Worm (Caenorhabditis elegans) whole organism, L4 larva: ENCODE results near the gene R04E5.7.

Experiments used
- D1046.2 ChIP-seq: fragments of 200-800 bp; sonication (Bioruptor generic); IDR thresholded peaks from 2 replicates; pipeline ENCODE4 v1.3.6; 2022; ENCODE audit warnings: missing genetic modification characterization, missing compliant biosample characterization
- F37D6.2 ChIP-seq: sonication (generic microtip); optimal IDR thresholded peaks from 2 replicates; lab custom pipeline; 2016; ENCODE audit warnings: mild to moderate bottlenecking, missing genetic modification characterization, missing compliant biosample characterization
- R02D3.7 ChIP-seq: fragments of 150-350 bp; sonication (generic microtip); optimal IDR thresholded peaks from 3 replicates; lab custom pipeline; 2014; ENCODE audit warnings: missing biosample characterization, missing genetic modification characterization
- Y105C5A.15 ChIP-seq: fragments of 200-800 bp; sonication (Bioruptor generic); IDR thresholded peaks from 2 replicates; pipeline ENCODE4 v1.3.6; 2022; ENCODE audit warnings: missing genetic modification characterization, missing compliant biosample characterization
- Y75B8A.6 ChIP-seq: fragments of 200-800 bp; sonication (Bioruptor generic); IDR thresholded peaks from 2 replicates; pipeline ENCODE4 v1.3.6; 2022; ENCODE audit warnings: missing genetic modification reagents, missing genetic modification characterization, missing compliant biosample characterization
- ZK337.2 ChIP-seq: fragments of 200-800 bp; sonication (Bioruptor generic); IDR thresholded peaks from 2 replicates; pipeline ENCODE4 v1.3.6; 2022; ENCODE audit warnings: missing genetic modification reagents, missing genetic modification characterization, missing compliant biosample characterization
- ZK546.5 ChIP-seq, 2 experiments: sonication (generic microtip); optimal IDR thresholded peaks; 2 replicates each; lab custom pipeline; 2017; ENCODE audit warnings: missing biosample characterization in 2 of 2, missing genetic modification characterization in 2 of 2
- aha-1 ChIP-seq: fragments of 150-350 bp; peaks from one replicate; lab custom pipeline; 2014; ENCODE audit warnings: missing biosample characterization, missing genetic modification characterization
- arid-1 ChIP-seq: fragments of 200-800 bp; sonication (Bioruptor generic); conservative IDR thresholded peaks from 2 replicates; pipeline ENCODE4 v1.3.6; 2022; ENCODE audit warnings: missing genetic modification reagents, missing genetic modification characterization, missing compliant biosample characterization
- ceh-44 ChIP-seq: fragments of 200-800 bp; sonication (Bioruptor generic); IDR thresholded peaks from 2 replicates; pipeline ENCODE4 v1.3.6; 2022; ENCODE audit warnings: missing genetic modification reagents, missing genetic modification characterization, missing compliant biosample characterization
- ceh-62 ChIP-seq: sonication (generic microtip); optimal IDR thresholded peaks from 2 replicates; lab custom pipeline; 2017; ENCODE audit warnings: missing biosample characterization, missing genetic modification characterization
- ceh-82 ChIP-seq: sonication (generic microtip); optimal IDR thresholded peaks from 2 replicates; lab custom pipeline; 2017; ENCODE audit warnings: missing biosample characterization, missing genetic modification characterization
- daf-16 ChIP-seq, 3 experiments: sonication (generic microtip); optimal IDR thresholded peaks; 2 replicates each; lab custom pipeline; 2016 to 2017; ENCODE audit warnings: missing genetic modification characterization in 3 of 3, missing genetic modification reagents in 3 of 3, mild to moderate bottlenecking in 2 of 3, missing compliant biosample characterization in 2 of 3, missing biosample characterization in 1 of 3, moderate library complexity in 1 of 3
- dmd-6 ChIP-seq: fragments of 200-800 bp; sonication (Bioruptor generic); IDR thresholded peaks from 2 replicates; pipeline ENCODE4 v1.3.6; 2022; ENCODE audit warnings: missing genetic modification reagents, missing genetic modification characterization, missing compliant biosample characterization
- dmd-8 ChIP-seq: fragments of 200-800 bp; sonication (Bioruptor generic); IDR thresholded peaks from 2 replicates; pipeline ENCODE4 v1.3.6; 2022; ENCODE audit warnings: missing genetic modification characterization, missing compliant biosample characterization
- dpl-1 ChIP-seq: fragments of 150-350 bp; optimal IDR thresholded peaks from 2 replicates; lab custom pipeline; 2014; ENCODE audit warnings: missing biosample characterization, missing genetic modification reagents, missing genetic modification characterization
- dve-1 ChIP-seq: sonication (generic microtip); optimal IDR thresholded peaks from 2 replicates; lab custom pipeline; 2017; ENCODE audit warnings: antibody characterized with exemption, mild to moderate bottlenecking, missing genetic modification characterization, missing compliant biosample characterization; ENCODE audit not compliant: insufficient read depth
- egl-43 ChIP-seq: fragments of 200-800 bp; sonication (Bioruptor generic); IDR thresholded peaks from 2 replicates; pipeline ENCODE4 v1.3.6; 2022; ENCODE audit warnings: missing genetic modification reagents, missing genetic modification characterization, missing compliant biosample characterization
- fkh-10 ChIP-seq: fragments of 150-350 bp; optimal IDR thresholded peaks from 2 replicates; lab custom pipeline; 2014; ENCODE audit warnings: missing biosample characterization, missing genetic modification reagents, missing genetic modification characterization
- fos-1 ChIP-seq: fragments of 150-350 bp; optimal IDR thresholded peaks from 2 replicates; lab custom pipeline; 2014; ENCODE audit warnings: missing biosample characterization, missing genetic modification characterization
- hlh-11 ChIP-seq: fragments of 200-800 bp; sonication (Bioruptor generic); optimal IDR thresholded peaks from 2 replicates; lab custom pipeline; 2018; ENCODE audit warnings: mild to moderate bottlenecking, missing genetic modification characterization, missing compliant biosample characterization
- jun-1 ChIP-seq: fragments of 150-350 bp; optimal IDR thresholded peaks from 2 replicates; lab custom pipeline; 2014; ENCODE audit warnings: missing biosample characterization, missing genetic modification reagents, missing genetic modification characterization
- lin-13 ChIP-seq: fragments of 150-350 bp; optimal IDR thresholded peaks from 2 replicates; lab custom pipeline; 2014; ENCODE audit warnings: missing biosample characterization, missing genetic modification reagents, missing genetic modification characterization
- mep-1 ChIP-seq: fragments of 150-350 bp; sonication (generic microtip); optimal IDR thresholded peaks from 3 replicates; lab custom pipeline; 2014; ENCODE audit warnings: missing biosample characterization, missing genetic modification characterization
- mxl-3 ChIP-seq: fragments of 200-800 bp; sonication (Bioruptor generic); optimal IDR thresholded peaks from 2 replicates; lab custom pipeline; 2018; ENCODE audit warnings: mild to moderate bottlenecking, missing genetic modification characterization, missing compliant biosample characterization
- nhr-10 ChIP-seq: fragments of 150-350 bp; optimal IDR thresholded peaks from 2 replicates; lab custom pipeline; 2014; ENCODE audit warnings: missing biosample characterization, missing genetic modification characterization
- nhr-237 ChIP-seq: sonication (generic microtip); optimal IDR thresholded peaks from 2 replicates; lab custom pipeline; 2017; ENCODE audit warnings: missing biosample characterization, missing genetic modification characterization
- nhr-48 ChIP-seq: sonication (generic microtip); optimal IDR thresholded peaks from 2 replicates; lab custom pipeline; 2016; ENCODE audit warnings: mild to moderate bottlenecking, missing genetic modification characterization, missing compliant biosample characterization
- nhr-6 ChIP-seq: fragments of 150-350 bp; optimal IDR thresholded peaks from 2 replicates; lab custom pipeline; 2014; ENCODE audit warnings: missing biosample characterization, missing genetic modification characterization
- pqm-1 ChIP-seq: sonication (generic microtip); optimal IDR thresholded peaks from 2 replicates; lab custom pipeline; 2017; ENCODE audit warnings: missing biosample characterization, missing genetic modification characterization
- saeg-2 ChIP-seq: fragments of 200-800 bp; sonication (Bioruptor generic); IDR thresholded peaks from 2 replicates; pipeline ENCODE4 v1.3.6; 2022; ENCODE audit warnings: missing genetic modification reagents, missing genetic modification characterization, missing compliant biosample characterization
- sdz-12 ChIP-seq: fragments of 200-800 bp; sonication (Bioruptor generic); optimal IDR thresholded peaks from 2 replicates; lab custom pipeline; 2018; ENCODE audit warnings: mild to moderate bottlenecking, missing genetic modification characterization, missing compliant biosample characterization
- set-16 ChIP-seq: fragments of 200-800 bp; sonication (Bioruptor generic); IDR thresholded peaks from 2 replicates; pipeline ENCODE4 v1.3.6; 2022; ENCODE audit warnings: missing genetic modification reagents, missing genetic modification characterization, missing compliant biosample characterization
- spr-3 ChIP-seq: fragments of 200-800 bp; sonication (Bioruptor generic); optimal IDR thresholded peaks from 2 replicates; lab custom pipeline; 2018; ENCODE audit warnings: mild to moderate bottlenecking, missing genetic modification characterization, missing compliant biosample characterization
- tag-97 ChIP-seq: fragments of 200-800 bp; sonication (Bioruptor generic); IDR thresholded peaks from 2 replicates; pipeline ENCODE4 v1.3.6; 2022; ENCODE audit warnings: missing genetic modification characterization, missing compliant biosample characterization
- tra-1 ChIP-seq: fragments of 200-800 bp; sonication (Bioruptor generic); IDR thresholded peaks from 2 replicates; pipeline ENCODE4 v1.3.6; 2022; ENCODE audit warnings: missing genetic modification reagents, missing genetic modification characterization, missing compliant biosample characterization
- unc-130 ChIP-seq: sonication (generic microtip); optimal IDR thresholded peaks from 2 replicates; lab custom pipeline; 2016; ENCODE audit warnings: missing genetic modification reagents, missing genetic modification characterization, missing compliant biosample characterization
- unc-62 ChIP-seq, 3 experiments: fragments of 150-350 bp in 1 of 3; sonication (generic microtip); optimal IDR thresholded peaks in 2 of 3; peaks in 1 of 3; 1 replicate in 1 of 3; 2 replicates in 2 of 3; lab custom pipeline; 2014 to 2017; ENCODE audit warnings: missing biosample characterization in 3 of 3, missing genetic modification characterization in 3 of 3, missing genetic modification reagents in 3 of 3, missing genotype in 1 of 3
- vab-7 ChIP-seq: fragments of 200-800 bp; sonication (Bioruptor generic); IDR thresholded peaks from 2 replicates; pipeline ENCODE4 v1.3.6; 2022; ENCODE audit warnings: missing genetic modification reagents, missing genetic modification characterization, missing compliant biosample characterization
- zfp-2 ChIP-seq: sonication (generic microtip); optimal IDR thresholded peaks from 2 replicates; lab custom pipeline; 2016; ENCODE audit warnings: mild to moderate bottlenecking, missing genetic modification characterization, missing compliant biosample characterization
- zip-11 ChIP-seq: fragments of 200-800 bp; sonication (Bioruptor generic); IDR thresholded peaks from 2 replicates; pipeline ENCODE4 v1.3.6; 2022; ENCODE audit warnings: missing genetic modification characterization, missing compliant biosample characterization
- zip-2 ChIP-seq: fragments of 150-350 bp; optimal IDR thresholded peaks from 2 replicates; lab custom pipeline; 2014; ENCODE audit warnings: missing biosample characterization, missing genetic modification characterization
- ztf-11 ChIP-seq: fragments of 150-350 bp; optimal IDR thresholded peaks from 2 replicates; lab custom pipeline; 2014; ENCODE audit warnings: missing biosample characterization, missing genetic modification characterization
- ztf-7 ChIP-seq: fragments of 150-350 bp; optimal IDR thresholded peaks from 2 replicates; lab custom pipeline; 2014; ENCODE audit warnings: missing biosample characterization, missing genetic modification characterization

Gene R04E5.7

DNA sequence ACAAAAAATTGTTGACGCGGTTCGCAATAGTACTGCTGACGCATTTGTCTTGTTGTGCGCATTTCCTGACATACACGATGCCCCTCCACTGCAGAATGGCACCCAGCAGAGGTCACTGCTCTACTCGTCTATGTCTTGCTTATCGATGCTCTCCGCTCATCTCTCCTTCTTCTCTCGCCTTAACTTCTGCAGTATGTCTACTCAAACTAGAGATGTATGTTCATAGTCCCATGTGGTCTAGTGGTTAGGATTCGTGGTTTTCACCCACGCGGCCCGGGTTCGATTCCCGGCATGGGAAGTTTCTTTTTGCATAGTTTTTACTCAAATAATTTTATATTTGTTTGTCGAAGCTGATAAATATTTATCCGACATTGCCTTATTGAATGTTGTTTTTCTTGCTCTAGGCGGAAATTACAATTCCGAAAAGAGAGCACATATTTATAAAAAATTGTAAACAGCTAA, 38.9 kb upstream of the R04E5.7 start, which contains the start of gene C28G1.2 (continued):
- peak; percentile 99 for TF ChIP-seq egl-43 (GFP tag; lab: Robert Waterston, UW)
- TF ChIP-seq dve-1 (tag; lab: Kevin White, UChicago): peak; percentile 95
- peak; percentile 94 for TF ChIP-seq ceh-44 (GFP tag; lab: Robert Waterston, UW)
- TF ChIP-seq Y75B8A.6 (GFP tag; lab: Robert Waterston, UW): peak; percentile 95; the same call in 1 of the 2 replicates
- no peak for TF ChIP-seq tag-97
- TF ChIP-seq ceh-62 (tag; lab: Kevin White, UChicago): no peak
- TF ChIP-seq spr-3: peak; percentile 87
- peak; percentile 89 for TF ChIP-seq Y105C5A.15 (GFP tag; lab: Robert Waterston, UW)
- peak in 1 of 2 experiments; percentile 98 for TF ChIP-seq unc-62 (GFP tag; optimal IDR thresholded peaks at IDR 0.05 in 1 of 2; lab: Kevin White, UChicago)
- TF ChIP-seq unc-62 (tag; optimal IDR thresholded peaks at IDR 0.05; lab: Kevin White, UChicago): no peak
- peak; percentile 64 for TF ChIP-seq set-16
- TF ChIP-seq ZK546.5 (tag; optimal IDR thresholded peaks at IDR 0.05; lab: Kevin White, UChicago): no peak
- TF ChIP-seq lin-13 (GFP tag; lab: Kevin White, UChicago): peak; percentile 77

DNA sequence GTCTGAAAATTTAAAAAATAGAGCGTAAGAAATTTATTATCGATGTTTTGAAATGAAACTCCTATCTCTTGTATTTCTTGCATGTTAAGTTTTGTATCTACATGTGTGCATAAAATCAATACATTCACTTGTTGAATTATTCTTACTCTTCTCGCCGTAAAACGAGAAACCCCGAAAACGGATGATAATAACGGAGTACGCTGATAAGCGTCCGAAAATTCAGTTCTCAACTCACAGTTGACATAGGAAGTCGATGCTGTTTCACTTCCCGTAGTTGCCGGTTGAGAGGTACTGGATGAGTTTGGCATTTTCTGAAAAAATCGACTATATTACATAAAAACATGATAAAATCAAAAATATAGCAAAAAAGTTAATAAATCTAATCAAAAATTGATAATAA, 38.3 kb upstream of the R04E5.7 start, which contains the start of gene sec-15:
sec-15 (minus strand) TSS at position 311 of the 400 bp plus-strand sequence.
- TF ChIP-seq jun-1: no peak
- no peak for TF ChIP-seq D1046.2 (GFP tag; lab: Robert Waterston, UW)
- TF ChIP-seq zip-2 (tag; lab: Kevin White, UChicago): no peak
- no peak for TF ChIP-seq dmd-8 (GFP tag; lab: Robert Waterston, UW)
- no peak for TF ChIP-seq daf-16 (GFP tag; optimal IDR thresholded peaks at IDR 0.05; lab: Kevin White, UChicago)
- TF ChIP-seq daf-16 (tag; optimal IDR thresholded peaks at IDR 0.05; lab: Kevin White, UChicago): peak; percentile 45
- peak; percentile 81 for TF ChIP-seq pqm-1 (tag; lab: Kevin White, UChicago)
- no peak for TF ChIP-seq egl-43 (GFP tag; lab: Robert Waterston, UW)

DNA sequence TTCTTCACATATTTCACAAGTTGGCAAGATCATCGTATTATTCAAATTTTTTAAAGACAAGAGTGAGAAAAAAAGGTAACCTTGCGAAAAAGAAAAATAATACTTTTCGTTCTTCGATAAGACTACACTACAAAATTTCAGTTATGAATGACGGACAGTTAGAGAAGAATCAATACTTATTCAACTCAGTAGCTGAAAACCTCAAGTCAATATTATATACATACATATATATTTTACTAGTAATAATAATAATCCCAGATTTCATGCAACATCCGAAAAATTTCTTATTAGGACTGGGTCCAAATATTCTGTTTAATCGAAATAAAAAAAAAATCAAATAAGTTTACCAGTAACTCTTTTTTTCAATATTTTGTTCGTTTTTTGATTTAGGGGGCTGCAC, 34.1 kb upstream of the R04E5.7 start, which contains the start of gene C28G1.6:
C28G1.6 (minus strand) TSS at position 101 of the 400 bp plus-strand sequence.
- no peak for TF ChIP-seq F37D6.2 (tag; lab: Kevin White, UChicago)
- TF ChIP-seq nhr-6 (tag; lab: Kevin White, UChicago): no peak
- TF ChIP-seq pqm-1 (tag; lab: Kevin White, UChicago): peak; percentile 17
- TF ChIP-seq dmd-6: peak; percentile 12; the same call in 1 of the 2 replicates
- TF ChIP-seq ZK337.2 (GFP tag; lab: Robert Waterston, UW): no peak
- no peak for TF ChIP-seq mep-1 (tag; lab: Kevin White, UChicago)
- TF ChIP-seq dpl-1 (GFP tag; lab: Kevin White, UChicago): no peak
- TF ChIP-seq daf-16 (GFP tag; optimal IDR thresholded peaks at IDR 0.05; lab: Kevin White, UChicago): no peak
- peak; percentile 36 for TF ChIP-seq daf-16 (tag; optimal IDR thresholded peaks at IDR 0.05; lab: Kevin White, UChicago)
- no peak for TF ChIP-seq mxl-3 (GFP tag; lab: Kevin White, UChicago)

ce11 chrX:8828365-8828764, 31.3 kb upstream of the R04E5.7 start, which contains the start of gene rcs-1:
Gene rcs-1, minus strand, starts transcription at chrX:8828540.
- peak; percentile 54 for TF ChIP-seq pqm-1 (tag; lab: Kevin White, UChicago)
- TF ChIP-seq daf-16 (GFP tag; optimal IDR thresholded peaks at IDR 0.05; lab: Kevin White, UChicago): no peak
- peak; percentile 6 for TF ChIP-seq daf-16 (tag; optimal IDR thresholded peaks at IDR 0.05; lab: Kevin White, UChicago)
- TF ChIP-seq fos-1 (tag; lab: Kevin White, UChicago): no peak

- TF ChIP-seq fkh-10 (GFP tag; lab: Kevin White, UChicago) (no peak), ztf-7 (tag; lab: Kevin White, UChicago) (no peak), saeg-2 (GFP tag; lab: Robert Waterston, UW) (no peak), vab-7 (GFP tag; lab: Robert Waterston, UW) (no peak), ztf-11 (tag; lab: Kevin White, UChicago) (no peak), unc-130 (no peak), nhr-10 (tag; lab: Kevin White, UChicago) (no peak), tra-1 (GFP tag; lab: Robert Waterston, UW) (0 out of 2 replicates have a peak, but pooled peaks have one; percentile 38), nhr-48 (peak; percentile 10), arid-1 (GFP tag; lab: Robert Waterston, UW) (no peak), aha-1 (tag; lab: Kevin White, UChicago) (peak; percentile 43), zip-11 (GFP tag; lab: Robert Waterston, UW) (no peak), ceh-82 (tag; lab: Kevin White, UChicago) (no peak), nhr-237 (tag; lab: Kevin White, UChicago) (no peak), zfp-2 (tag; lab: Kevin White, UChicago) (no peak), sdz-12 (GFP tag; lab: Kevin White, UChicago) (no peak), R02D3.7 (tag; lab: Kevin White, UChicago) (no peak), hlh-11 (tag; lab: Kevin White, UChicago) (peak; percentile 73)
These were observed 27.4 kb upstream of the R04E5.7 start, which contains the start of gene ifd-1 for ce11 chrX:8824437-8824836. Gene ifd-1, minus strand, starts transcription at chrX:8824448.
